Worm (Caenorhabditis elegans): ENCODE data around the gene W03A5.2.

Gene W03A5.2

ce11 chrIII:5453290-5453689 is 47.5 kb downstream of the W03A5.2 start, which contains the start of gene F48E8.4:
Gene F48E8.4 (plus strand): TSS chrIII:5453590.
- TF ChIP-seq nhr-11 (tag; optimal IDR thresholded peaks at IDR 0.05) (no peak), unc-3 (GFP tag; conservative IDR thresholded peaks at IDR 0.05) (no peak), unc-3 (tag; optimal IDR thresholded peaks at IDR 0.05) (no peak), hlh-15 (tag; optimal IDR thresholded peaks at IDR 0.05) (no peak), C08G9.2 (tag; optimal IDR thresholded peaks at IDR 0.05) (no peak), unc-86 (tag; optimal IDR thresholded peaks at IDR 0.05) (no peak)
